Worm (Caenorhabditis elegans) whole organism, young adult: Measurements from ENCODE around the gene C53A5.13.

Experiments used
- C06A6.2 ChIP-seq: fragments of 200-800 bp; sonication (Bioruptor generic); conservative IDR thresholded peaks from 2 replicates; pipeline ENCODE4 v1.3.6; 2022; ENCODE audit warnings: missing genetic modification characterization, missing compliant biosample characterization
- F57A8.1 ChIP-seq: fragments of 200-800 bp; sonication (Bioruptor generic); optimal IDR thresholded peaks from 2 replicates; lab custom pipeline; 2018; ENCODE audit warnings: mild to moderate bottlenecking, missing genetic modification characterization, moderate library complexity, missing compliant biosample characterization
- T07F8.4 ChIP-seq: sonication (generic microtip); optimal IDR thresholded peaks from 2 replicates; lab custom pipeline; 2016; ENCODE audit warnings: mild to moderate bottlenecking, missing genetic modification characterization, moderate library complexity, missing compliant biosample characterization
- ZK185.1 ChIP-seq: sonication (generic microtip); optimal IDR thresholded peaks from 2 replicates; lab custom pipeline; 2016; ENCODE audit warnings: mild to moderate bottlenecking, missing genetic modification characterization, missing compliant biosample characterization; ENCODE audit not compliant: poor library complexity, severe bottlenecking
- ama-1 ChIP-seq, 3 experiments: fragments of 150-350 bp in 1 of 3; sonication (generic microtip) in 2 of 3; optimal IDR thresholded peaks; 2 replicates each; lab custom pipeline; 2014 to 2018; ENCODE audit warnings: missing biosample characterization in 2 of 3, missing genetic modification characterization in 2 of 3, missing genetic modification reagents in 2 of 3
- aptf-2 ChIP-seq: fragments of 200-800 bp; sonication (Bioruptor generic); conservative IDR thresholded peaks from 2 replicates; pipeline ENCODE4 v1.3.6; 2022; ENCODE audit warnings: missing genetic modification reagents, missing genetic modification characterization, missing compliant biosample characterization
- atf-7 ChIP-seq: sonication (generic microtip); optimal IDR thresholded peaks from 2 replicates; lab custom pipeline; 2017; ENCODE audit warnings: mild to moderate bottlenecking, missing genetic modification characterization, missing compliant biosample characterization
- attf-6 ChIP-seq: fragments of 200-800 bp; sonication (Bioruptor generic); IDR thresholded peaks from 2 replicates; pipeline ENCODE4 v1.3.6; 2022; ENCODE audit warnings: missing genetic modification reagents, missing genetic modification characterization, missing compliant biosample characterization
- ccch-3 ChIP-seq: fragments of 200-800 bp; sonication (Bioruptor generic); optimal IDR thresholded peaks from 2 replicates; lab custom pipeline; 2018; ENCODE audit warnings: mild to moderate bottlenecking, missing genetic modification characterization, missing compliant biosample characterization
- ceh-79 ChIP-seq: sonication (generic microtip); optimal IDR thresholded peaks from 2 replicates; lab custom pipeline; 2017; ENCODE audit warnings: mild to moderate bottlenecking, missing genetic modification characterization, missing compliant biosample characterization
- ceh-91 ChIP-seq: fragments of 200-800 bp; sonication (Bioruptor generic); IDR thresholded peaks from 2 replicates; pipeline ENCODE4 v1.3.6; 2022; ENCODE audit warnings: missing genetic modification reagents, missing genetic modification characterization, missing compliant biosample characterization
- dox-1 ChIP-seq: fragments of 200-800 bp; sonication (Bioruptor generic); IDR thresholded peaks from 2 replicates; pipeline ENCODE4 v1.3.6; 2022; ENCODE audit warnings: missing genetic modification reagents, missing genetic modification characterization, missing compliant biosample characterization
- dpl-1 ChIP-seq: fragments of 150-350 bp; optimal IDR thresholded peaks from 2 replicates; lab custom pipeline; 2014; ENCODE audit warnings: missing biosample characterization, missing genetic modification reagents, missing genetic modification characterization
- ets-4 ChIP-seq: fragments of 200-800 bp; sonication (Bioruptor generic); optimal IDR thresholded peaks from 2 replicates; lab custom pipeline; 2018; ENCODE audit warnings: mild to moderate bottlenecking, missing genetic modification characterization, missing compliant biosample characterization
- fkh-3 ChIP-seq: sonication (generic microtip); optimal IDR thresholded peaks from 2 replicates; lab custom pipeline; 2016; ENCODE audit warnings: mild to moderate bottlenecking, missing genetic modification characterization, missing compliant biosample characterization
- hlh-26 ChIP-seq: fragments of 200-800 bp; sonication (Bioruptor generic); conservative IDR thresholded peaks from 2 replicates; pipeline ENCODE4 v1.3.6; 2022; ENCODE audit warnings: missing genetic modification reagents, missing genetic modification characterization, missing compliant biosample characterization
- hsf-1 ChIP-seq: fragments of 200-800 bp; sonication (Bioruptor generic); IDR thresholded peaks from 2 replicates; pipeline ENCODE4 v1.3.6; 2022; ENCODE audit warnings: missing genetic modification reagents, missing genetic modification characterization, missing compliant biosample characterization
- let-526 ChIP-seq: fragments of 200-800 bp; sonication (Bioruptor generic); IDR thresholded peaks from 2 replicates; pipeline ENCODE4 v1.3.6; 2022; ENCODE audit warnings: missing genetic modification reagents, missing genetic modification characterization, missing compliant biosample characterization
- let-607 ChIP-seq, 2 experiments: fragments of 200-800 bp in 1 of 2; sonication (Bioruptor generic) in 1 of 2; sonication (generic microtip) in 1 of 2; optimal IDR thresholded peaks; 2 replicates each; lab custom pipeline; 2016 to 2018; ENCODE audit warnings: mild to moderate bottlenecking in 2 of 2, missing compliant biosample characterization in 2 of 2, missing genetic modification characterization in 2 of 2, moderate library complexity in 2 of 2, missing genotype in 1 of 2
- madf-10 ChIP-seq: sonication (generic microtip); optimal IDR thresholded peaks from 2 replicates; lab custom pipeline; 2016; ENCODE audit warnings: mild to moderate bottlenecking, missing genetic modification characterization, missing compliant biosample characterization
- madf-8 ChIP-seq: fragments of 200-800 bp; sonication (Bioruptor generic); conservative IDR thresholded peaks from 2 replicates; pipeline ENCODE4 v1.3.6; 2022; ENCODE audit warnings: missing genetic modification reagents, missing genetic modification characterization, missing compliant biosample characterization
- nfya-2 ChIP-seq: fragments of 200-800 bp; sonication (Bioruptor generic); IDR thresholded peaks from 2 replicates; pipeline ENCODE4 v1.3.6; 2022; ENCODE audit warnings: missing genetic modification reagents, missing genetic modification characterization, missing compliant biosample characterization
- nfyb-1 ChIP-seq: fragments of 200-800 bp; sonication (Bioruptor generic); IDR thresholded peaks from 2 replicates; pipeline ENCODE4 v1.3.6; 2022; ENCODE audit warnings: missing genetic modification reagents, missing genetic modification characterization, missing compliant biosample characterization
- nhr-27 ChIP-seq: fragments of 200-800 bp; sonication (Bioruptor generic); optimal IDR thresholded peaks from 2 replicates; lab custom pipeline; 2018; ENCODE audit warnings: mild to moderate bottlenecking, missing genetic modification characterization, moderate library complexity, missing compliant biosample characterization
- nhr-80 ChIP-seq: sonication (generic microtip); optimal IDR thresholded peaks from 2 replicates; lab custom pipeline; 2016; ENCODE audit warnings: missing genetic modification characterization, missing compliant biosample characterization
- nhr-90 ChIP-seq: sonication (generic microtip); optimal IDR thresholded peaks from 2 replicates; lab custom pipeline; 2016; ENCODE audit warnings: missing genotype, mild to moderate bottlenecking, missing genetic modification characterization, missing compliant biosample characterization
- pbrm-1 ChIP-seq: fragments of 200-800 bp; sonication (Bioruptor generic); IDR thresholded peaks from 2 replicates; pipeline ENCODE4 v1.3.6; 2022; ENCODE audit warnings: missing genetic modification reagents, missing genetic modification characterization, missing compliant biosample characterization
- somi-1 ChIP-seq: fragments of 200-800 bp; sonication (Bioruptor generic); optimal IDR thresholded peaks from 2 replicates; lab custom pipeline; 2018; ENCODE audit warnings: mild to moderate bottlenecking, missing genetic modification characterization, missing compliant biosample characterization
- tbp1 ChIP-seq: fragments of 200-800 bp; sonication (Bioruptor generic); optimal IDR thresholded peaks from 2 replicates; lab custom pipeline; 2018; ENCODE audit warnings: mild to moderate bottlenecking, missing genetic modification characterization, missing compliant biosample characterization
- tbx-9 ChIP-seq: sonication (generic microtip); optimal IDR thresholded peaks from 2 replicates; lab custom pipeline; 2016; ENCODE audit warnings: borderline replicate concordance, missing genetic modification characterization, inconsistent platforms, missing compliant biosample characterization
- tlf-1 ChIP-seq: fragments of 200-800 bp; sonication (Bioruptor generic); optimal IDR thresholded peaks from 2 replicates; lab custom pipeline; 2018; ENCODE audit warnings: mild to moderate bottlenecking, missing genetic modification characterization, missing compliant biosample characterization
- unc-62 ChIP-seq: fragments of 150-350 bp; optimal IDR thresholded peaks from 2 replicates; lab custom pipeline; 2014; ENCODE audit warnings: missing biosample characterization, missing genetic modification reagents, missing genetic modification characterization
- zim-3 ChIP-seq: sonication (generic microtip); optimal IDR thresholded peaks from 2 replicates; lab custom pipeline; 2017; ENCODE audit warnings: mild to moderate bottlenecking, missing genetic modification characterization, moderate library complexity, missing compliant biosample characterization
- ztf-22 ChIP-seq: fragments of 200-800 bp; sonication (Bioruptor generic); optimal IDR thresholded peaks from 2 replicates; lab custom pipeline; 2018; ENCODE audit warnings: mild to moderate bottlenecking, missing genetic modification characterization, moderate library complexity, missing compliant biosample characterization
- ztf-3 ChIP-seq: fragments of 200-800 bp; sonication (Bioruptor generic); optimal IDR thresholded peaks from 2 replicates; lab custom pipeline; 2018; ENCODE audit warnings: mild to moderate bottlenecking, missing genetic modification characterization, missing compliant biosample characterization

Gene C53A5.13

DNA sequence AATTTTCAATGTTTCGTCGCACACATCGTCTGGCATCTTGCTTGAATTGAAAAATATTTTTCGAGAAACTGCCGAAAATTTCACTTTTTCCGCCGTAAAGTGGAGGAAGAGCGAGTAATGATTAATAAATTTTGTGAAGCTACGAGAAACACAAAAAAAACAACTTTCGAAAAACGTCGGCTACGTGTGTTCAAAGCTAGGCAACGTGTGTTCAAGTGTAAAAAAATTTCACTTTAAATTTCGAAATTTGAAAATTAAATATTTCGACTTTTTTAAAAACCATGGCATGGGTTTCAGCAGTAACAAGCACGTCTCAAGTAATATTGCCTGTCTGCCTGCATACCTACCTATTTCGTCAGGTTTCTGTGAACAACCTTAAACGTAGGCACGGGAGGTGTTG lies 10.4 kb upstream of the C53A5.13 start, which contains the start of gene tag-191:
Gene tag-191 (minus strand): TSS at position 101 of the 400 bp plus-strand sequence.
- TF ChIP-seq ceh-79 (no peak), atf-7 (tag; lab: Kevin White, UChicago) (no peak), tbx-9 (no peak), nfya-2 (GFP tag; lab: Robert Waterston, UW) (no peak), dox-1 (GFP tag; lab: Robert Waterston, UW) (no peak), T07F8.4 (no peak), somi-1 (GFP tag; lab: Kevin White, UChicago) (no peak), tbp1 (GFP tag; lab: Kevin White, UChicago) (no peak), let-607 (tag; optimal IDR thresholded peaks at IDR 0.05; lab: Kevin White, UChicago) (no peak), madf-10 (tag; lab: Kevin White, UChicago) (no peak), pbrm-1 (GFP tag; lab: Robert Waterston, UW) (no peak), ceh-91 (GFP tag; lab: Robert Waterston, UW) (no peak), F57A8.1 (GFP tag; lab: Kevin White, UChicago) (no peak), hlh-26 (GFP tag; lab: Robert Waterston, UW) (no peak), tlf-1 (GFP tag; lab: Kevin White, UChicago) (no peak), ztf-3 (no peak), ccch-3 (no peak), ZK185.1 (tag; lab: Kevin White, UChicago) (no peak), nhr-27 (tag; lab: Kevin White, UChicago) (no peak)

DNA sequence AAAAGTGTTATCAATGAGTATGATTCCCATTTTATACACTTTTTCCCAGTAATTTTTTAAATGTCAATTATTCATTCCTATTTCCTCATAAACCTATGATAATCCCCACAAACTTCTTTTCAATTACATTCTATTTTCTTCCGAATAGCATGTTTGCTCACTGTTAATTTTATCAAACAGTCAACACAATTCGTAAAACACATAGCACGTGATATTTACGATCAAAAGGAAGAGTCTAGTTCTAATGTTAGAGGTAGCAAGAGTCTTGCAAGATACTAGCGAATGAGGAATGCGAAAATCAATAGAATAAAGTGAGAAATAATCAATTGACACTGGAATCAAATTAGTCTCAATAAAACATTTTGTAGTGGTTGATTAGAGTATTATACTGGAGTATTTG lies 7.3 kb upstream of the C53A5.13 start:
- TF ChIP-seq attf-6 (GFP tag; lab: Robert Waterston, UW) (no peak), unc-62 (GFP tag; lab: Kevin White, UChicago) (no peak), nfyb-1 (GFP tag; lab: Robert Waterston, UW) (no peak), fkh-3 (tag; lab: Kevin White, UChicago) (no peak)

DNA sequence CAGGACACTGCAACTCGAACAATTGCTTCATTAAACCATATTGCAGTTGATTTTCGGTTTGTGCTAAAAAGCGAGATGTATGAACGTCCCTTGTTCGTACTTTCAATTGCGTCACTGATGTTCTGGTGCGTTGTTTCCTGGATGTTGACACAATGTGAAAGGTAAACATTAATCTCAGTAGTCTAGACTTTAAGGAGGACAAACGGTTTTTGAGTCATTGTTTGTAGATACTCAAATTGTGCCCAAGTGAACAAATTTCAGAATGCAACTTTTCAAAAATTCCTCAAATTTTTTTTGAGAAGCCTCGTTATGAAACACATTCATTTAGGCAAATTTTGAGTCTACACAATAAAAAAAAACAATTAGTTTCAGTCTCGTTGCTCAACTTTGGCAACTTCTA lies 5.7 kb upstream of the C53A5.13 start:
- TF ChIP-seq ztf-22 (no peak), dpl-1 (no peak), C06A6.2 (GFP tag; lab: Robert Waterston, UW) (no peak), nhr-80 (tag; lab: Kevin White, UChicago) (no peak), madf-8 (GFP tag; lab: Robert Waterston, UW) (no peak), fkh-3 (tag; lab: Kevin White, UChicago) (no peak), ets-4 (no peak), aptf-2 (GFP tag; lab: Robert Waterston, UW) (no peak), hsf-1 (GFP tag; lab: Robert Waterston, UW) (no peak), unc-62 (GFP tag; lab: Kevin White, UChicago) (no peak), ama-1 (optimal IDR thresholded peaks at IDR 0.05; lab: Kevin White, UChicago) (no peak), ama-1 (GFP tag; optimal IDR thresholded peaks at IDR 0.05; lab: Kevin White, UChicago) (no peak), nhr-90 (tag; lab: Kevin White, UChicago) (no peak), ceh-79 (no peak), zim-3 (tag; lab: Kevin White, UChicago) (no peak), hlh-26 (GFP tag; lab: Robert Waterston, UW) (no peak)

DNA sequence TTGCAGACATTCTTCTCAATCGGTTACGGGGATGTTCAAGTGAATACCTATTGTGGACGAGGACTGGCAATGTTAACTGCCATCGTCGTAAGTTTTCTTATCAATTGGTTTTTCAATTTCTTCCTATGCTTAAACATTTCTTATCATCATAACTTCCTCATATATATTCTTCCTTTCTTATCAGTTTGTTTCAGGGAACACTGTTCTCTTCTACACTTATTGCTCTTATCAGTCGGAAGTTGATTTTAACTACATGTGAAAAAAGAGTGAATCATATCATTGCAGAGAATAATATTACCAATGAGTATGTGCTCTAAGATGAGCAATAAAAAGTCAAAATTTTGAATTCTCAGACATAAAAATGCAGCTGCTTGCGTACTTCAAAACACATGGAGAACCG lies 4.5 kb upstream of the C53A5.13 start:
- peak; percentile 42 for TF ChIP-seq nhr-80 (tag; lab: Kevin White, UChicago)
- TF ChIP-seq let-526 (GFP tag; lab: Robert Waterston, UW), result no peak
- TF ChIP-seq, all 124 proteins: peak for 1
